Worm (Caenorhabditis elegans) whole organism, L2 larva: ENCODE measurements around the gene djr-1.2.

Experiments used
- R02D3.7 ChIP-seq: fragments of 150-350 bp; optimal IDR thresholded peaks from 2 replicates; lab custom pipeline; 2014; ENCODE audit warnings: missing biosample characterization, missing genetic modification characterization
- aly-2 ChIP-seq: fragments of 150-350 bp; optimal IDR thresholded peaks from 2 replicates; lab custom pipeline; 2014; ENCODE audit warnings: missing biosample characterization, missing genetic modification characterization
- lin-39 ChIP-seq: fragments of 150-350 bp; optimal IDR thresholded peaks from 2 replicates; lab custom pipeline; 2014; ENCODE audit warnings: missing biosample characterization, missing genetic modification reagents, missing genetic modification characterization
- lsy-2 ChIP-seq, 2 experiments: fragments of 150-350 bp in 1 of 2; sonication (generic microtip) in 1 of 2; optimal IDR thresholded peaks; 2 replicates each; lab custom pipeline; 2014 to 2017; ENCODE audit warnings: missing biosample characterization in 2 of 2, missing genetic modification characterization in 2 of 2

- TF ChIP-seq lsy-2 (tag; optimal IDR thresholded peaks at IDR 0.05; lab: Kevin White, UChicago), result no peak
- TF ChIP-seq lin-39 (tag; lab: Kevin White, UChicago), result no peak
- no peak for TF ChIP-seq R02D3.7 (tag; lab: Kevin White, UChicago)
- no peak for TF ChIP-seq aly-2
Observed at ce11 chrV:4041853-4042424, 13.0 kb downstream of the djr-1.2 start, which contains the start of the genes C49G7.10 and irg-2.
